Worm (Caenorhabditis elegans): ENCODE data around the gene lron-13.

DNA sequence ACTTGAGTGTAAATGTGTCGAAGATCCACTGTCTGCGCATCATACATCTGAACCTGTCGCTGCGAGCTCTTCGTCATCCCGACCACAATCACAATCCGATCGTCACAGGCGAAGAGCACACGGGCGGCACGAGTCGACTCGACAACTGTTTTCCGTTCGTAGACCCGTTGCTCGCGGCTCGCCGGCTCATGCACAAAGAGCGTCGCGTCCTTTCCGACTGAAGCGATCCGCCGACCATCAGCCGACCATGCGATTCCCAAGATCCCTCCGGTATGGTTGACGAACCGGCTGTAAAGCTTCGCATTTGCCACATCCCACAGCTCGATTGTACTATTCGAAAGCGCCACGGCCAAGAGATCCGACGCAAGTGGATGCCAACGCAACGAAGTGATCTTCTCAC, 8.8 kb upstream of the lron-13 start:
- TF ChIP-seq ceh-82 (tag; optimal IDR thresholded peaks at IDR 0.05) (no peak), lsy-12 (tag; optimal IDR thresholded peaks at IDR 0.05) (no peak), ama-1 (optimal IDR thresholded peaks at IDR 0.05) (no peak), unc-62 (GFP tag; optimal IDR thresholded peaks at IDR 0.05) (no peak), egl-27 (tag; optimal IDR thresholded peaks at IDR 0.05) (no peak), skn-1 (tag; optimal IDR thresholded peaks at IDR 0.05) (no peak), egl-5 (tag; optimal IDR thresholded peaks at IDR 0.05) (no peak), fos-1 (tag; optimal IDR thresholded peaks at IDR 0.05) (no peak), aly-2 (tag; optimal IDR thresholded peaks at IDR 0.05) (no peak), ztf-4 (tag; optimal IDR thresholded peaks at IDR 0.05) (no peak), ceh-16 (tag; optimal IDR thresholded peaks at IDR 0.05) (no peak), elt-1 (tag; optimal IDR thresholded peaks at IDR 0.05) (no peak)

Measured in whole organism, L3 larva.